Worm (Caenorhabditis elegans) whole organism, L3 larva: ENCODE results near the gene F26D2.13.

Source experiments
- ZK546.5 ChIP-seq: sonication (generic microtip); optimal IDR thresholded peaks from 2 replicates; lab custom pipeline; 2017; ENCODE audit warnings: missing biosample characterization, missing genetic modification characterization
- aly-2 ChIP-seq: fragments of 150-350 bp; optimal IDR thresholded peaks from 2 replicates; lab custom pipeline; 2014; ENCODE audit warnings: missing biosample characterization, missing genetic modification characterization
- ama-1 ChIP-seq: fragments of 150-350 bp; optimal IDR thresholded peaks from 2 replicates; lab custom pipeline; 2018
- daf-12 ChIP-seq: fragments of 150-350 bp; optimal IDR thresholded peaks from 2 replicates; lab custom pipeline; 2014; ENCODE audit warnings: missing biosample characterization, missing genetic modification reagents, missing genetic modification characterization
- egl-27 ChIP-seq: sonication (generic microtip); optimal IDR thresholded peaks from 4 replicates; lab custom pipeline; 2017; ENCODE audit warnings: missing biosample characterization, missing genetic modification reagents, missing genetic modification characterization
- fkh-2 ChIP-seq: fragments of 150-350 bp; optimal IDR thresholded peaks from 2 replicates; lab custom pipeline; 2014; ENCODE audit warnings: missing biosample characterization, missing genetic modification reagents, missing genetic modification characterization
- nhr-28 ChIP-seq: fragments of 150-350 bp; optimal IDR thresholded peaks from 2 replicates; lab custom pipeline; 2014; ENCODE audit warnings: missing biosample characterization, missing genetic modification characterization
- pqm-1 ChIP-seq: fragments of 150-350 bp; optimal IDR thresholded peaks from 2 replicates; lab custom pipeline; 2017; ENCODE audit warnings: missing biosample characterization, missing genetic modification characterization, inconsistent platforms
- snpc-4 ChIP-seq: fragments of 150-350 bp; optimal IDR thresholded peaks from 2 replicates; lab custom pipeline; 2014; ENCODE audit warnings: missing biosample characterization, missing genetic modification characterization
- tbx-2 ChIP-seq: sonication (generic microtip); optimal IDR thresholded peaks from 2 replicates; lab custom pipeline; 2016; ENCODE audit warnings: mild to moderate bottlenecking, missing genetic modification characterization, missing compliant biosample characterization
- unc-62 ChIP-seq: fragments of 150-350 bp; sonication (generic microtip); optimal IDR thresholded peaks from 4 replicates; lab custom pipeline; 2014; ENCODE audit warnings: missing biosample characterization, missing genetic modification reagents, missing genetic modification characterization
- ztf-11 ChIP-seq: fragments of 150-350 bp; optimal IDR thresholded peaks from 2 replicates; lab custom pipeline; 2014; ENCODE audit warnings: missing biosample characterization, missing genetic modification characterization

DNA sequence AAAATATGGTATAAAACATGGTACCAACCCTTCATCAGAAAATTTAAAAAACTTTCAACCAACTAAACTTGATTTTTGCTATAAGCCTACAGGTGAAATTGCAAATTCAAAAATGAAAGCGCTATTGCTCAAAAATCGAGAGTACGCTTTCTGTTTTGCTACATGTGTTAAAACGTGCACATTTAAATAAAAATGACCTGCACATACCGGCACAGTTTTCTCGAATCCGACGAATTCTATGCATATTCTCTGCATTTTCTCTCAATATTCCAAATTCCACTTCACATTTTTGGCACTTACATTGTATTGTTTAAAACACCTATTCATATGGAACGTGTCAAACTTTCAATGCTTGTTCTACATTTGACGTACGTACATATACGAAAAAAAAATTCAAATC, 24.9 kb downstream of the F26D2.13 start, which contains the start of gene srh-145:
- TF ChIP-seq egl-27 (tag; lab: Kevin White, UChicago) (no peak), snpc-4 (no peak), aly-2 (tag; lab: Kevin White, UChicago) (no peak), pqm-1 (tag; lab: Kevin White, UChicago) (no peak), ztf-11 (no peak), ZK546.5 (tag; lab: Kevin White, UChicago) (no peak), unc-62 (GFP tag; lab: Kevin White, UChicago) (no peak), fkh-2 (tag; lab: Kevin White, UChicago) (no peak), tbx-2 (tag; lab: Kevin White, UChicago) (no peak), daf-12 (tag; lab: Kevin White, UChicago) (no peak), ama-1 (lab: Kevin White, UChicago) (no peak), nhr-28 (tag; lab: Kevin White, UChicago) (no peak)
